Worm (Caenorhabditis elegans) whole organism, early embryonic: ENCODE data around the gene fli-1.

Experiments
- B0310.2 ChIP-seq: sonication (generic microtip); optimal IDR thresholded peaks from 2 replicates; lab custom pipeline; 2016; ENCODE audit warnings: mild to moderate bottlenecking, missing genetic modification characterization, missing compliant biosample characterization
- F13C5.2 ChIP-seq: sonication (generic microtip); optimal IDR thresholded peaks from 2 replicates; lab custom pipeline; 2017; ENCODE audit warnings: mild to moderate bottlenecking, missing genetic modification characterization, inconsistent platforms, missing compliant biosample characterization
- aly-1 ChIP-seq: sonication (generic microtip); optimal IDR thresholded peaks from 2 replicates; lab custom pipeline; 2016; ENCODE audit warnings: missing genetic modification characterization, missing compliant biosample characterization
- ama-1 ChIP-seq: fragments of 150-350 bp; optimal IDR thresholded peaks from 2 replicates; lab custom pipeline; 2014
- ceh-36 ChIP-seq: sonication (generic microtip); optimal IDR thresholded peaks from 2 replicates; lab custom pipeline; 2016; ENCODE audit warnings: missing genetic modification characterization, inconsistent platforms, missing compliant biosample characterization
- ets-7 ChIP-seq: sonication (generic microtip); optimal IDR thresholded peaks from 2 replicates; lab custom pipeline; 2016; ENCODE audit warnings: missing genotype, missing genetic modification characterization, missing compliant biosample characterization
- flt-1 ChIP-seq: fragments of 200-800 bp; sonication (Bioruptor generic); IDR thresholded peaks from 2 replicates; pipeline ENCODE4 v1.3.6; 2022; ENCODE audit warnings: missing genetic modification characterization, missing compliant biosample characterization
- hmbx-1 ChIP-seq: sonication (generic microtip); optimal IDR thresholded peaks from 2 replicates; lab custom pipeline; 2016; ENCODE audit warnings: mild to moderate bottlenecking, missing genetic modification characterization, missing compliant biosample characterization
- hmg-4 ChIP-seq: fragments of 200-800 bp; sonication (Bioruptor generic); optimal IDR thresholded peaks from 2 replicates; lab custom pipeline; 2018; ENCODE audit warnings: mild to moderate bottlenecking, missing genetic modification characterization, missing compliant biosample characterization
- hnd-1 ChIP-seq: sonication (generic microtip); optimal IDR thresholded peaks from 2 replicates; lab custom pipeline; 2016; ENCODE audit warnings: missing genetic modification characterization, missing compliant biosample characterization
- sea-1 ChIP-seq: fragments of 200-800 bp; sonication (Bioruptor generic); conservative IDR thresholded peaks from 2 replicates; pipeline ENCODE4 v1.3.6; 2022; ENCODE audit warnings: missing genetic modification characterization, missing compliant biosample characterization
- tbx-11 ChIP-seq: fragments of 200-800 bp; sonication (Bioruptor generic); IDR thresholded peaks from 2 replicates; pipeline ENCODE4 v1.3.6; 2022; ENCODE audit warnings: missing genetic modification characterization, missing compliant biosample characterization
- tbx-37 ChIP-seq: fragments of 200-800 bp; sonication (Bioruptor generic); conservative IDR thresholded peaks from 2 replicates; pipeline ENCODE4 v1.3.6; 2022; ENCODE audit warnings: missing genetic modification reagents, missing genetic modification characterization, missing compliant biosample characterization
- tra-4 ChIP-seq: sonication (generic microtip); optimal IDR thresholded peaks from 2 replicates; lab custom pipeline; 2017; ENCODE audit warnings: missing genetic modification characterization, missing compliant biosample characterization

- no peak for TF ChIP-seq tra-4
- TF ChIP-seq ama-1 (lab: Kevin White, UChicago): no peak
- TF ChIP-seq flt-1: no peak
- no peak for TF ChIP-seq B0310.2 (tag; lab: Kevin White, UChicago)
- TF ChIP-seq tbx-37 (GFP tag; lab: Robert Waterston, UW): no peak
- TF ChIP-seq hmbx-1 (tag; lab: Kevin White, UChicago): no peak
- no peak for TF ChIP-seq hnd-1 (tag; lab: Kevin White, UChicago)
- no peak for TF ChIP-seq F13C5.2 (tag; lab: Kevin White, UChicago)
- no peak for TF ChIP-seq ets-7 (tag; lab: Kevin White, UChicago)
- TF ChIP-seq aly-1: no peak
- TF ChIP-seq tbx-11 (GFP tag; lab: Robert Waterston, UW): no peak
- TF ChIP-seq hmg-4 (GFP tag; lab: Kevin White, UChicago): no peak
- TF ChIP-seq sea-1 (GFP tag; lab: Robert Waterston, UW): no peak
- TF ChIP-seq ceh-36 (tag; lab: Kevin White, UChicago): no peak
These were observed 32.5 kb upstream of the fli-1 start, which contains the start of gene B0303.14 for ce11 chrIII:8716084-8716483.
